Fruit fly (Drosophila melanogaster) whole organism, wandering third instar larva: ENCODE data around the gene RSG7.
A peak's percentile ranks its signal among the peaks of the same experiment; 100 is the strongest.

Experiments used
- Abd-B ChIP-seq: fragments of >200 bp; optimal IDR thresholded peaks from 2 replicates; lab custom pipeline; 2017; ENCODE audit warnings: missing biosample characterization, missing genetic modification characterization
- CG32264 ChIP-seq: fragments of 200-800 bp; sonication (Bioruptor generic); optimal IDR thresholded peaks from 2 replicates; lab custom pipeline; 2016; ENCODE audit warnings: missing biosample characterization, missing genetic modification characterization
- CG9705 ChIP-seq: fragments of 200-800 bp; sonication (Bioruptor generic); optimal IDR thresholded peaks from 2 replicates; lab custom pipeline; 2018; ENCODE audit warnings: missing biosample characterization, mild to moderate bottlenecking, missing genetic modification characterization
- CrebA ChIP-seq: fragments of 200-800 bp; sonication (Bioruptor generic); optimal IDR thresholded peaks from 2 replicates; lab custom pipeline; 2016; ENCODE audit warnings: missing biosample characterization, mild to moderate bottlenecking, missing genetic modification characterization, borderline replicate concordance
- GATAd ChIP-seq: sonication (Bioruptor generic); optimal IDR thresholded peaks from 2 replicates; lab custom pipeline; 2016; ENCODE audit warnings: missing biosample characterization, missing genetic modification characterization
- HLH106 ChIP-seq: fragments of 200-800 bp; optimal IDR thresholded peaks from 3 replicates; lab custom pipeline; 2019; ENCODE audit warnings: missing biosample characterization, mild to moderate bottlenecking, missing genetic modification characterization, moderate library complexity
- Hnf4 ChIP-seq: fragments of 200-800 bp; sonication (Bioruptor generic); optimal IDR thresholded peaks from 2 replicates; lab custom pipeline; 2016; ENCODE audit warnings: missing biosample characterization, mild to moderate bottlenecking, missing genetic modification characterization
- Hr78 ChIP-seq: fragments of >200 bp; optimal IDR thresholded peaks from 2 replicates; lab custom pipeline; 2017; ENCODE audit warnings: missing biosample characterization, missing genetic modification characterization
- Hr83 ChIP-seq: fragments of 200-300 bp; sonication (Bioruptor generic); optimal IDR thresholded peaks from 2 replicates; lab custom pipeline; 2016; ENCODE audit warnings: missing biosample characterization, mild to moderate bottlenecking, missing genetic modification characterization, moderate library complexity; ENCODE audit not compliant: poor library complexity, severe bottlenecking
- Jra ChIP-seq: sonication (Bioruptor generic); optimal IDR thresholded peaks from 2 replicates; lab custom pipeline; 2016; ENCODE audit warnings: missing biosample characterization, missing genetic modification characterization
- Mio ChIP-seq: sonication (Bioruptor generic); optimal IDR thresholded peaks from 2 replicates; lab custom pipeline; 2016; ENCODE audit warnings: missing biosample characterization, missing genetic modification characterization
- Myc ChIP-seq: fragments of >200 bp; optimal IDR thresholded peaks from 2 replicates; lab custom pipeline; 2017
- N ChIP-seq: fragments of >200 bp; optimal IDR thresholded peaks from 2 replicates; lab custom pipeline; 2018; ENCODE audit warnings: missing biosample characterization, missing external identifiers, missing genetic modification characterization
- OdsH ChIP-seq: fragments of 200-800 bp; sonication (Bioruptor generic); optimal IDR thresholded peaks from 2 replicates; lab custom pipeline; 2016; ENCODE audit warnings: missing biosample characterization, mild to moderate bottlenecking, missing genetic modification characterization
- Rel ChIP-seq, 2 experiments: fragments of 200-800 bp; sonication (Bioruptor generic) in 1 of 2; optimal IDR thresholded peaks; 2 replicates in 1 of 2; 3 replicates in 1 of 2; lab custom pipeline; 2016 to 2019; ENCODE audit warnings: mild to moderate bottlenecking in 2 of 2, missing biosample characterization in 2 of 2, missing genetic modification characterization in 2 of 2, moderate library complexity in 1 of 2
- Sp1 ChIP-seq: fragments of 200-800 bp; sonication (Bioruptor generic); optimal IDR thresholded peaks from 3 replicates; lab custom pipeline; 2019; ENCODE audit warnings: missing biosample characterization, mild to moderate bottlenecking, missing genetic modification characterization, moderate library complexity
- Vsx2 ChIP-seq: fragments of 200-300, 225-300 bp; sonication (Bioruptor generic); optimal IDR thresholded peaks from 2 replicates; lab custom pipeline; 2018; ENCODE audit warnings: missing biosample characterization, missing genetic modification characterization; ENCODE audit not compliant: partially characterized antibody
- br ChIP-seq: fragments of 200-800 bp; sonication (Bioruptor generic); optimal IDR thresholded peaks from 2 replicates; lab custom pipeline; 2016; ENCODE audit warnings: missing biosample characterization, missing genetic modification characterization
- brk ChIP-seq: fragments of 200-800 bp; sonication (Bioruptor generic); optimal IDR thresholded peaks from 2 replicates; lab custom pipeline; 2016; ENCODE audit warnings: missing biosample characterization, mild to moderate bottlenecking, missing genetic modification characterization
- dl ChIP-seq, 2 experiments: fragments of 175-275, 200-275 bp in 1 of 2; fragments of 200-275 bp in 1 of 2; sonication (Bioruptor generic); optimal IDR thresholded peaks; lab custom pipeline; 2018; ENCODE audit warnings: mild to moderate bottlenecking in 2 of 2, missing biosample characterization in 2 of 2, missing genetic modification characterization in 2 of 2, moderate library complexity in 2 of 2; ENCODE audit not compliant: partially characterized antibody in 2 of 2, insufficient read depth in 1 of 2
- dmrt93B ChIP-seq: fragments of 200-800 bp; sonication (Bioruptor generic); optimal IDR thresholded peaks from 2 replicates; lab custom pipeline; 2018; ENCODE audit warnings: missing biosample characterization, mild to moderate bottlenecking, missing genetic modification characterization
- dsf ChIP-seq: sonication (Bioruptor generic); optimal IDR thresholded peaks from 2 replicates; lab custom pipeline; 2016; ENCODE audit warnings: missing biosample characterization, missing genetic modification characterization, borderline replicate concordance
- ey ChIP-seq: fragments of 200-800 bp; sonication (Bioruptor generic); optimal IDR thresholded peaks from 2 replicates; lab custom pipeline; 2016; ENCODE audit warnings: missing biosample characterization, missing genetic modification characterization
- foxo ChIP-seq, 2 experiments: fragments of 200-800 bp; sonication (Bioruptor generic); optimal IDR thresholded peaks; 2 replicates in 1 of 2; 3 replicates in 1 of 2; lab custom pipeline; 2016 to 2017; ENCODE audit warnings: missing biosample characterization in 2 of 2, missing genetic modification characterization in 2 of 2
- fru ChIP-seq: fragments of 200-800 bp; sonication (Bioruptor generic); optimal IDR thresholded peaks from 3 replicates; lab custom pipeline; 2016; ENCODE audit warnings: missing biosample characterization, mild to moderate bottlenecking, missing genetic modification characterization
- h ChIP-seq: fragments of 200-800 bp; sonication (Bioruptor generic); optimal IDR thresholded peaks from 3 replicates; lab custom pipeline; 2016; ENCODE audit warnings: missing biosample characterization, mild to moderate bottlenecking, missing genetic modification characterization
- jim ChIP-seq: fragments of 175-275, 200-325 bp; sonication (Bioruptor generic); optimal IDR thresholded peaks from 2 replicates; lab custom pipeline; 2016; ENCODE audit warnings: missing biosample characterization, mild to moderate bottlenecking, missing genetic modification characterization
- lola ChIP-seq: fragments of >200 bp; optimal IDR thresholded peaks from 2 replicates; lab custom pipeline; 2017; ENCODE audit warnings: missing biosample characterization, missing genetic modification characterization
- pan ChIP-seq: fragments of >200 bp; optimal IDR thresholded peaks from 2 replicates; lab custom pipeline; 2017
- psq ChIP-seq: fragments of 200-800 bp; sonication (Bioruptor generic); optimal IDR thresholded peaks from 3 replicates; lab custom pipeline; 2017; ENCODE audit warnings: missing biosample characterization, mild to moderate bottlenecking, missing genetic modification characterization, moderate library complexity
- rgr ChIP-seq: fragments of 200-800 bp; sonication (Bioruptor generic); optimal IDR thresholded peaks from 3 replicates; lab custom pipeline; 2016; ENCODE audit warnings: missing biosample characterization, mild to moderate bottlenecking, missing genetic modification characterization
- sage ChIP-seq: fragments of 200-800 bp; sonication (Bioruptor generic); optimal IDR thresholded peaks from 2 replicates; lab custom pipeline; 2016; ENCODE audit warnings: missing biosample characterization, mild to moderate bottlenecking, missing genetic modification characterization
- tai ChIP-seq: sonication (Bioruptor generic); optimal IDR thresholded peaks from 2 replicates; lab custom pipeline; 2016; ENCODE audit warnings: missing biosample characterization, missing genetic modification characterization
- usp ChIP-seq: fragments of >200 bp; optimal IDR thresholded peaks from 2 replicates; lab custom pipeline; 2017; ENCODE audit warnings: missing biosample characterization, missing genetic modification characterization
- woc ChIP-seq: sonication (Bioruptor generic); optimal IDR thresholded peaks from 2 replicates; lab custom pipeline; 2016; ENCODE audit warnings: missing biosample characterization, mild to moderate bottlenecking, missing genetic modification characterization

The RSG7 gene

DNA sequence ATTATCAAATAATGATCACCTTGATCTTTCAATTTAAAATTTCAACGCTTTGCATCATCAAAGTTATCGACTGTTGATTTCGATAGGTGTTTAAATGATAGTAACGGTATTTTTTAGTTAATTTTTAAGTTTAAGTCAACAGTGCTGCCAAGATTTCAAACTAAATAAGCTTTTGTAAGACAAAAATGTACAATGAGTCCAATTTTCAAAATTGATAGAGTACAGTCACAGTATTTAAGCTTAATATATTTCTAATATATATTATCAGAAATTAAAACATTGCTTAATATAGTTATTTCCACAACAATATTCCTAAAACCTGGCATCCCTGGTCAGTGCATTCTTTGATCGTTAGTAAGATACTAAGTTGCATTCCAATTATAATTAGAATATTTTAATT, 36.8 kb upstream of the RSG7 start, which contains the start of gene CG4872:
CG4872 (plus strand) TSS at position 333 of the 400 bp plus-strand sequence.
- TF ChIP-seq GATAd (GFP tag; lab: Kevin White, UChicago), result no peak
- TF ChIP-seq dsf (GFP tag; lab: Kevin White, UChicago), result no peak
- TF ChIP-seq HLH106 (tag; lab: Kevin White, UChicago), result peak; percentile 42
- TF ChIP-seq Hnf4 (GFP tag; lab: Kevin White, UChicago), result no peak
- no peak for TF ChIP-seq CG32264 (GFP tag; lab: Kevin White, UChicago)
- TF ChIP-seq sage (GFP tag; lab: Kevin White, UChicago), result no peak
- TF ChIP-seq tai, result no peak
- no peak for TF ChIP-seq CG9705 (GFP tag; lab: Kevin White, UChicago)
- peak; percentile 23 for TF ChIP-seq Myc (lab: Kevin White, UChicago)
- peak; percentile 19 for TF ChIP-seq OdsH (GFP tag; lab: Kevin White, UChicago)

DNA sequence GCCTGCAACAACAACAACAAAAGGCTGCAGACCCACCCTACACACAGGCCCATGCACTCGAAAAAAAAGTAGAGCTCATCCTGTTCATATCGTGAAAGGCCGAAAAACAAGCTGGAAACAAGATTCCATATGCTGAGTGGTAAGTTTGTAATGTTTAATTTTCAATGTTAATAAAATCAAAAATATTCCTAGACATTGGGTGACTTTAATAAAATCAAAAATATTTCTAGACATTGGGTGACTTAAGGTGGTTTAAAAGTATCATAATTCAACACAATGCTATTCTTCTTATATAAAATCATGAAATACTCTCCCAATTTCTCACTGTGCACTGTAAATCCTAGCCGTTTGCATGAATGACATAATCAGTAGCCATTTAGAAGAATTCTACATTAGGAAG, 35.8 kb upstream of the RSG7 start:
- TF ChIP-seq Jra (GFP tag; lab: Kevin White, UChicago), result no peak
- TF ChIP-seq pan (lab: Kevin White, UChicago), result no peak
- no peak for TF ChIP-seq Rel (GFP tag; optimal IDR thresholded peaks at IDR 0.05; lab: Kevin White, UChicago)
- TF ChIP-seq Rel (tag; optimal IDR thresholded peaks at IDR 0.05; lab: Kevin White, UChicago), result no peak
- no peak for TF ChIP-seq tai
- TF ChIP-seq CG32264 (GFP tag; lab: Kevin White, UChicago), result no peak
- TF ChIP-seq Hr78 (GFP tag; lab: Kevin White, UChicago), result no peak
- TF ChIP-seq Abd-B (GFP tag; lab: Kevin White, UChicago), result no peak
- no peak for TF ChIP-seq sage (GFP tag; lab: Kevin White, UChicago)
- no peak for TF ChIP-seq brk
- TF ChIP-seq Hnf4 (GFP tag; lab: Kevin White, UChicago), result no peak
- TF ChIP-seq h (GFP tag; lab: Kevin White, UChicago), result no peak
- no peak for TF ChIP-seq jim (GFP tag; lab: Kevin White, UChicago)
- TF ChIP-seq N (GFP tag; lab: Kevin White, UChicago), result no peak

DNA sequence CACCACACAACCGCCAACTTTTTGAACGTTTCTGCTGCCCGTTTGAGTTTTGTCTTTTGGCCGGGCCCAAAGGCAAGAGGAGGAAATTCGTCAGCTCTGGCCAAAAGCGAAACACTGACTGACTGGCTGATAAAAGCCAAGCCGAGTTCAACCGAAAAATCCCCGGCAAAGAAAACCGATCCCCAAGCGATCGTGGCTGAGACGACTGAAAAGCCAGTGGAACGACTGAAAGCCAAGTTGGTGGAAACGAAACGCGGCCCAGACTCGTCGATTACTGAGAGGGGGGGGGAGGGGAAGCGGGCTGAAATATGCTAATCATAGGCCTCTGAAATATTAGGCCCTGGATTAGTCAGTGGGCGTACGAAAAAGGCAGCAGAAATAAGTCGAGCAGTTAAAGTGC, 32.2 kb upstream of the RSG7 start, which contains the start of gene CG13003:
CG13003 (minus strand) TSS at position 120 of the 400 bp plus-strand sequence.
- TF ChIP-seq Rel (GFP tag; optimal IDR thresholded peaks at IDR 0.05; lab: Kevin White, UChicago), result no peak
- peak; percentile 87 for TF ChIP-seq Rel (tag; optimal IDR thresholded peaks at IDR 0.05; lab: Kevin White, UChicago)
- TF ChIP-seq foxo (GFP tag; optimal IDR thresholded peaks at IDR 0.05; lab: Kevin White, UChicago), result no peak
- TF ChIP-seq lola (GFP tag; lab: Kevin White, UChicago), result no peak

DNA sequence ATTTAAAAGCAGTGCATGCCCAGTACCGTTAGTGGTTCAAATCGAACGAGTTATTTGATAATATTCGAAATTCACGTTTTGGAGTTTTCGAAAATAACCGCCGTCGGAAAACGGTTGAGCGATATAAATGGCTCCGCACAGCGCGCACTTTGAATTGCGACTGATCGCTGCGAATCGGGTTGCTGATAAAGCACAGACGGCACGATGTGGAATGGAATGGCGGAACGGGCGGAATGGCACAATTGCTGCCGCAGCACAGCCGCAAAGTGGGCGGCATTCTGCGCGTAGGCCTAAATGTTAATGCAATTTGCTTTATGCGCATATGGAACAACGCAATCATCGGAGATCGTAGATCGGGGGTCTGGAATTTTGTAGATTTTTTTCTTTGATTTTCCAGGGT, 30.4 kb upstream of the RSG7 start:
- TF ChIP-seq woc (GFP tag; lab: Kevin White, UChicago) (no peak), Sp1 (GFP tag; lab: Kevin White, UChicago) (no peak), foxo (GFP tag; optimal IDR thresholded peaks at IDR 0.05; lab: Kevin White, UChicago) (no peak), Jra (GFP tag; lab: Kevin White, UChicago) (no peak), fru (GFP tag; lab: Kevin White, UChicago) (no peak), usp (no peak), dsf (GFP tag; lab: Kevin White, UChicago) (no peak), Mio (GFP tag; lab: Kevin White, UChicago) (no peak), Hr83 (GFP tag; lab: Kevin White, UChicago) (no peak), ey (GFP tag; lab: Kevin White, UChicago) (no peak), br (GFP tag; lab: Kevin White, UChicago) (no peak), Hnf4 (GFP tag; lab: Kevin White, UChicago) (no peak), CG9705 (GFP tag; lab: Kevin White, UChicago) (no peak), OdsH (GFP tag; lab: Kevin White, UChicago) (no peak), jim (GFP tag; lab: Kevin White, UChicago) (no peak), N (GFP tag; lab: Kevin White, UChicago) (no peak), Hr78 (GFP tag; lab: Kevin White, UChicago) (no peak)
- TF ChIP-seq, all 38 proteins: peak for 0

DNA sequence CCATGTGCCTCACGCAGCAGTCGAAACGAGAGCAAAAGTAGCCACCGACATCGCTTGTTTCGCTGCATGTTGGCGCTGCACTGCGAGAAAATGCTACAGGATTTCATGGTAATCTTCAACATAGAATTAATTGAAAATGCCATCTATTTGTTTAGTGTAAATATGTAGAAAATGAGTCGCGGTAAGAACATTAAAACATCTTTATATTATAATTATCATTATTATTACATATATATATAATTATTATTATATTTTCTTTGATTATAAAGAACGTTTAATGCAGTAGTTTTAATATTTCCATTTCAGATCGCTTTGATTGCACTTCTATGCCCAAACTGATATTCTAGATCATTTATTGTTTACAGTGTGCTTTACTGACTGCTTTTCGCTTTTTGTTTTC, 28.8 kb upstream of the RSG7 start:
- TF ChIP-seq psq, result peak; percentile 19
- TF ChIP-seq Sp1 (GFP tag; lab: Kevin White, UChicago), result peak; percentile 33
- no peak for TF ChIP-seq pan (lab: Kevin White, UChicago)
- TF ChIP-seq brk, result no peak
- TF ChIP-seq Jra (GFP tag; lab: Kevin White, UChicago), result no peak
- TF ChIP-seq rgr, result no peak
- TF ChIP-seq dsf (GFP tag; lab: Kevin White, UChicago), result no peak
- no peak for TF ChIP-seq sage (GFP tag; lab: Kevin White, UChicago)
- no peak for TF ChIP-seq CG9705 (GFP tag; lab: Kevin White, UChicago)
- no peak for TF ChIP-seq lola (GFP tag; lab: Kevin White, UChicago)
- TF ChIP-seq OdsH (GFP tag; lab: Kevin White, UChicago), result no peak
- TF ChIP-seq HLH106 (tag; lab: Kevin White, UChicago), result peak; percentile 23
- no peak for TF ChIP-seq CrebA (GFP tag; lab: Kevin White, UChicago)
- no peak for TF ChIP-seq Vsx2
- no peak for TF ChIP-seq usp
- TF ChIP-seq foxo (GFP tag; optimal IDR thresholded peaks at IDR 0.05; lab: Kevin White, UChicago), result no peak
- TF ChIP-seq Myc (lab: Kevin White, UChicago), result no peak
- no peak for TF ChIP-seq tai
- no peak for TF ChIP-seq dl (GFP tag; optimal IDR thresholded peaks at IDR 0.05; lab: Kevin White, UChicago; ENCODE audit: insufficient read depth in 1 of 2, partially characterized antibody in 2 of 2)
- no peak for TF ChIP-seq Rel (GFP tag; optimal IDR thresholded peaks at IDR 0.05; lab: Kevin White, UChicago)
- no peak for TF ChIP-seq Rel (tag; optimal IDR thresholded peaks at IDR 0.05; lab: Kevin White, UChicago)
- TF ChIP-seq dmrt93B (GFP tag; lab: Kevin White, UChicago), result peak; percentile 12
- TF ChIP-seq Hr78 (GFP tag; lab: Kevin White, UChicago), result no peak
- TF ChIP-seq Abd-B (GFP tag; lab: Kevin White, UChicago), result no peak
- TF ChIP-seq GATAd (GFP tag; lab: Kevin White, UChicago), result no peak
